Worm (Caenorhabditis elegans) whole organism, late embryonic: ENCODE data around the gene tre-5.

ENCODE experiments used
- C08G9.2 ChIP-seq: sonication (generic microtip); optimal IDR thresholded peaks from 2 replicates; lab custom pipeline; 2016; ENCODE audit warnings: mild to moderate bottlenecking, missing genetic modification characterization, moderate library complexity, missing compliant biosample characterization
- C38D4.7 ChIP-seq: fragments of 200-800 bp; sonication (Bioruptor generic); optimal IDR thresholded peaks from 2 replicates; lab custom pipeline; 2018; ENCODE audit warnings: mild to moderate bottlenecking, missing genetic modification characterization, moderate library complexity, missing compliant biosample characterization
- K02D7.2 ChIP-seq: sonication (generic microtip); optimal IDR thresholded peaks from 2 replicates; lab custom pipeline; 2017; ENCODE audit warnings: mild to moderate bottlenecking, missing genetic modification characterization, missing compliant biosample characterization
- Y22D7AL.16 ChIP-seq: sonication (generic microtip); optimal IDR thresholded peaks from 2 replicates; lab custom pipeline; 2016; ENCODE audit warnings: missing genetic modification characterization, missing compliant biosample characterization
- ahr-1 ChIP-seq: sonication (generic microtip); optimal IDR thresholded peaks from 2 replicates; lab custom pipeline; 2016; ENCODE audit warnings: missing genetic modification characterization, missing compliant biosample characterization
- ama-1 ChIP-seq: fragments of 150-350 bp; optimal IDR thresholded peaks from 2 replicates; lab custom pipeline; 2014
- ceh-14 ChIP-seq: sonication (generic microtip); optimal IDR thresholded peaks from 2 replicates; lab custom pipeline; 2016; ENCODE audit warnings: missing genotype, missing genetic modification characterization, missing compliant biosample characterization
- ceh-19 ChIP-seq: fragments of 200-800 bp; sonication (Bioruptor generic); optimal IDR thresholded peaks from 2 replicates; lab custom pipeline; 2018; ENCODE audit warnings: mild to moderate bottlenecking, missing genetic modification characterization, missing compliant biosample characterization
- ceh-30 ChIP-seq: fragments of 150-350 bp; optimal IDR thresholded peaks from 2 replicates; lab custom pipeline; 2014; ENCODE audit warnings: missing biosample characterization, missing genetic modification characterization
- ceh-34 ChIP-seq: sonication (generic microtip); optimal IDR thresholded peaks from 2 replicates; lab custom pipeline; 2016; ENCODE audit warnings: mild to moderate bottlenecking, missing genetic modification characterization, missing compliant biosample characterization
- ceh-48 ChIP-seq: sonication (generic microtip); optimal IDR thresholded peaks from 2 replicates; lab custom pipeline; 2016; ENCODE audit warnings: missing genetic modification characterization, inconsistent platforms, missing compliant biosample characterization
- ceh-9 ChIP-seq: sonication (generic microtip); optimal IDR thresholded peaks from 2 replicates; lab custom pipeline; 2016; ENCODE audit warnings: mild to moderate bottlenecking, missing genetic modification characterization, inconsistent platforms, missing compliant biosample characterization
- che-1 ChIP-seq: sonication (generic microtip); optimal IDR thresholded peaks from 2 replicates; lab custom pipeline; 2016; ENCODE audit warnings: mild to moderate bottlenecking, missing genetic modification characterization, missing compliant biosample characterization
- dve-1 ChIP-seq: sonication (generic microtip); optimal IDR thresholded peaks from 2 replicates; lab custom pipeline; 2017; ENCODE audit warnings: antibody characterized with exemption, mild to moderate bottlenecking, missing genetic modification characterization, missing compliant biosample characterization
- fax-1 ChIP-seq: sonication (generic microtip); optimal IDR thresholded peaks from 2 replicates; lab custom pipeline; 2016; ENCODE audit warnings: missing genotype, missing genetic modification characterization, missing compliant biosample characterization
- fkh-10 ChIP-seq: fragments of 150-350 bp; optimal IDR thresholded peaks from 2 replicates; lab custom pipeline; 2014; ENCODE audit warnings: missing biosample characterization, missing genetic modification reagents, missing genetic modification characterization
- fkh-6 ChIP-seq: sonication (generic microtip); optimal IDR thresholded peaks from 2 replicates; lab custom pipeline; 2016; ENCODE audit warnings: missing genetic modification characterization, missing compliant biosample characterization
- hlh-15 ChIP-seq: sonication (generic microtip); optimal IDR thresholded peaks from 2 replicates; lab custom pipeline; 2016; ENCODE audit warnings: missing genetic modification characterization, missing compliant biosample characterization
- lim-6 ChIP-seq: sonication (generic microtip); optimal IDR thresholded peaks from 2 replicates; lab custom pipeline; 2016; ENCODE audit warnings: missing genetic modification characterization, missing compliant biosample characterization
- madf-2 ChIP-seq: sonication (generic microtip); optimal IDR thresholded peaks from 2 replicates; lab custom pipeline; 2017; ENCODE audit warnings: missing genetic modification characterization, missing compliant biosample characterization
- mec-3 ChIP-seq: sonication (generic microtip); optimal IDR thresholded peaks from 2 replicates; lab custom pipeline; 2016; ENCODE audit warnings: borderline replicate concordance, missing genetic modification characterization, missing compliant biosample characterization
- nfya-1 ChIP-seq: sonication (generic microtip); optimal IDR thresholded peaks from 2 replicates; lab custom pipeline; 2017; ENCODE audit warnings: missing genetic modification characterization, mild to moderate bottlenecking, missing compliant biosample characterization, antibody characterized with exemption, moderate library complexity
- nhr-11 ChIP-seq: fragments of 150-350 bp; optimal IDR thresholded peaks from 2 replicates; lab custom pipeline; 2014; ENCODE audit warnings: missing biosample characterization, missing genetic modification characterization
- nhr-232 ChIP-seq: sonication (generic microtip); optimal IDR thresholded peaks from 2 replicates; lab custom pipeline; 2016; ENCODE audit warnings: missing genetic modification characterization, missing compliant biosample characterization
- npax-4 ChIP-seq: sonication (generic microtip); optimal IDR thresholded peaks from 2 replicates; lab custom pipeline; 2016; ENCODE audit warnings: missing genetic modification characterization, missing compliant biosample characterization
- odd-2 ChIP-seq: sonication (generic microtip); optimal IDR thresholded peaks from 2 replicates; lab custom pipeline; 2017; ENCODE audit warnings: antibody characterized with exemption, mild to moderate bottlenecking, missing genetic modification characterization, missing compliant biosample characterization
- pax-1 ChIP-seq: fragments of 150-350 bp; optimal IDR thresholded peaks from 2 replicates; lab custom pipeline; 2014; ENCODE audit warnings: missing biosample characterization, missing genetic modification characterization
- pha-2 ChIP-seq: sonication (generic microtip); optimal IDR thresholded peaks from 2 replicates; lab custom pipeline; 2017; ENCODE audit warnings: mild to moderate bottlenecking, missing genetic modification characterization, missing compliant biosample characterization
- pros-1 ChIP-seq: fragments of 150-350 bp; optimal IDR thresholded peaks from 2 replicates; lab custom pipeline; 2014; ENCODE audit warnings: missing biosample characterization, missing genetic modification reagents, missing genetic modification characterization
- ref-2 ChIP-seq: sonication (generic microtip); optimal IDR thresholded peaks from 2 replicates; lab custom pipeline; 2016; ENCODE audit warnings: missing genetic modification characterization, missing compliant biosample characterization
- rnt-1 ChIP-seq: sonication (generic microtip); optimal IDR thresholded peaks from 2 replicates; lab custom pipeline; 2016; ENCODE audit warnings: missing genetic modification characterization, missing compliant biosample characterization
- sox-2 ChIP-seq: fragments of 200-800 bp; sonication (Bioruptor generic); IDR thresholded peaks from 2 replicates; pipeline ENCODE4 v1.3.6; 2022; ENCODE audit warnings: missing genetic modification reagents, missing genetic modification characterization, missing compliant biosample characterization
- syd-9 ChIP-seq: sonication (generic microtip); optimal IDR thresholded peaks from 2 replicates; lab custom pipeline; 2016; ENCODE audit warnings: mild to moderate bottlenecking, missing genetic modification characterization, moderate library complexity, missing compliant biosample characterization
- tbx-7 ChIP-seq: sonication (generic microtip); optimal IDR thresholded peaks from 2 replicates; lab custom pipeline; 2016; ENCODE audit warnings: missing genotype, missing genetic modification characterization, missing compliant biosample characterization
- ttx-3 ChIP-seq: sonication (generic microtip); optimal IDR thresholded peaks from 2 replicates; lab custom pipeline; 2016; ENCODE audit warnings: missing genetic modification reagents, missing genetic modification characterization, missing compliant biosample characterization
- unc-3 ChIP-seq, 2 experiments: fragments of 200-800 bp in 1 of 2; sonication (Bioruptor generic) in 1 of 2; sonication (generic microtip) in 1 of 2; conservative IDR thresholded peaks in 1 of 2; optimal IDR thresholded peaks in 1 of 2; 2 replicates each; pipeline versions ENCODE4 v1.3.6 to Lab custom; 2016 to 2022; ENCODE audit warnings: missing compliant biosample characterization in 2 of 2, missing genetic modification characterization in 2 of 2, missing genetic modification reagents in 1 of 2
- unc-55 ChIP-seq: sonication (generic microtip); optimal IDR thresholded peaks from 2 replicates; lab custom pipeline; 2017; ENCODE audit warnings: missing biosample characterization, missing genetic modification reagents, missing genetic modification characterization

tre-5 gene

ce11 chrII:91419-91818, 36.3 kb upstream of the tre-5 start, which contains the start of gene mcat-1:
mcat-1 (minus strand) TSS chrII:91519.
- TF ChIP-seq ceh-14 (tag; lab: Kevin White, UChicago) (no peak), fkh-10 (GFP tag; lab: Kevin White, UChicago) (no peak), pha-2 (no peak), tbx-7 (tag; lab: Kevin White, UChicago) (no peak), dve-1 (no peak), ceh-30 (tag; lab: Kevin White, UChicago) (no peak), C08G9.2 (tag; lab: Kevin White, UChicago) (no peak), npax-4 (tag; lab: Kevin White, UChicago) (no peak), pros-1 (no peak), nhr-232 (tag; lab: Kevin White, UChicago) (no peak), ceh-34 (tag; lab: Kevin White, UChicago) (no peak), syd-9 (tag; lab: Kevin White, UChicago) (no peak), lim-6 (tag; lab: Kevin White, UChicago) (no peak)

ce11 chrII:87937-88336, 32.8 kb upstream of the tre-5 start:
- TF ChIP-seq dve-1: no peak
- no peak for TF ChIP-seq ceh-48 (tag; lab: Kevin White, UChicago)
- TF ChIP-seq nfya-1 (tag; lab: Kevin White, UChicago): no peak
- TF ChIP-seq ceh-14 (tag; lab: Kevin White, UChicago): no peak
- TF ChIP-seq Y22D7AL.16: no peak
- TF ChIP-seq ceh-9 (tag; lab: Kevin White, UChicago): no peak
- no peak for TF ChIP-seq madf-2 (tag; lab: Kevin White, UChicago)
- no peak for TF ChIP-seq ttx-3 (tag; lab: Kevin White, UChicago)

- TF ChIP-seq ref-2 (no peak), syd-9 (tag; lab: Kevin White, UChicago) (no peak), K02D7.2 (tag; lab: Kevin White, UChicago) (no peak), pros-1 (no peak), nhr-232 (tag; lab: Kevin White, UChicago) (no peak), pha-2 (no peak), Y22D7AL.16 (no peak), ceh-19 (GFP tag; lab: Kevin White, UChicago) (no peak), dve-1 (no peak), npax-4 (tag; lab: Kevin White, UChicago) (no peak), nhr-11 (tag; lab: Kevin White, UChicago) (no peak), C38D4.7 (no peak), ahr-1 (no peak), C08G9.2 (tag; lab: Kevin White, UChicago) (no peak), ceh-48 (tag; lab: Kevin White, UChicago) (no peak), che-1 (tag; lab: Kevin White, UChicago) (no peak), rnt-1 (tag; lab: Kevin White, UChicago) (no peak), fax-1 (tag; lab: Kevin White, UChicago) (no peak), sox-2 (GFP tag; lab: Robert Waterston, UW) (no peak)
Measured at ce11 chrII:86794-87193, 31.7 kb upstream of the tre-5 start.

- no peak for TF ChIP-seq hlh-15
- no peak for TF ChIP-seq pax-1 (tag; lab: Kevin White, UChicago)
- TF ChIP-seq ceh-19 (GFP tag; lab: Kevin White, UChicago): no peak
- TF ChIP-seq fkh-6: no peak
- TF ChIP-seq odd-2 (tag; lab: Kevin White, UChicago): no peak
- TF ChIP-seq unc-3 (GFP tag; conservative IDR thresholded peaks at IDR 0.05; lab: Robert Waterston, UW): no peak
- no peak for TF ChIP-seq unc-3 (tag; optimal IDR thresholded peaks at IDR 0.05; lab: Kevin White, UChicago)
- no peak for TF ChIP-seq nhr-11 (tag; lab: Kevin White, UChicago)
- no peak for TF ChIP-seq dve-1
- no peak for TF ChIP-seq ama-1 (lab: Kevin White, UChicago)
- TF ChIP-seq unc-55 (GFP tag; lab: Kevin White, UChicago): no peak
- TF ChIP-seq mec-3 (tag; lab: Kevin White, UChicago): no peak
- TF ChIP-seq nhr-232 (tag; lab: Kevin White, UChicago): no peak
- TF ChIP-seq ceh-30 (tag; lab: Kevin White, UChicago): no peak
- TF ChIP-seq C08G9.2 (tag; lab: Kevin White, UChicago): no peak
- TF ChIP-seq, all 69 proteins: peak for 0
Measured at ce11 chrII:84134-84533, 29.0 kb upstream of the tre-5 start, which contains the start of gene C50D2.6. C50D2.6 (plus strand) TSS chrII:84434.
